Fruit fly (Drosophila melanogaster) whole organism, embryonic: ENCODE measurements around the gene phol.
A peak's percentile ranks its signal among the peaks of the same experiment; 100 is the strongest.

ENCODE experiments used
- Abd-B ChIP-seq: fragments of 200-800 bp; sonication (Bioruptor generic); optimal IDR thresholded peaks from 2 replicates; lab custom pipeline; 2018; ENCODE audit warnings: missing biosample characterization, mild to moderate bottlenecking, missing genetic modification characterization, moderate library complexity
- Atf6 ChIP-seq: fragments of 200-800 bp; sonication (Bioruptor generic); IDR thresholded peaks from 2 replicates; pipeline ENCODE4 v1.3.6; 2022; ENCODE audit warnings: missing biosample characterization, missing genetic modification characterization
- Bdp1 ChIP-seq: fragments of 200-800 bp; sonication (Bioruptor generic); optimal IDR thresholded peaks from 3 replicates; lab custom pipeline; 2016; ENCODE audit warnings: missing biosample characterization, missing genetic modification characterization
- CG10209 ChIP-seq: fragments of 200-800 bp; sonication (Bioruptor generic); optimal IDR thresholded peaks from 3 replicates; lab custom pipeline; 2017; ENCODE audit warnings: missing biosample characterization, mild to moderate bottlenecking, missing genetic modification characterization, missing genetic modification reagents
- CG10274 ChIP-seq: fragments of 200-800 bp; sonication (Bioruptor generic); optimal IDR thresholded peaks from 3 replicates; lab custom pipeline; 2017; ENCODE audit warnings: missing biosample characterization, mild to moderate bottlenecking, missing genetic modification characterization
- CG10565 ChIP-seq: fragments of 200-800 bp; sonication (Bioruptor generic); optimal IDR thresholded peaks from 3 replicates; lab custom pipeline; 2016; ENCODE audit warnings: missing biosample characterization, mild to moderate bottlenecking, missing genetic modification characterization
- CG10654 ChIP-seq: fragments of 200-800 bp; sonication (Bioruptor generic); optimal IDR thresholded peaks from 2 replicates; lab custom pipeline; 2016; ENCODE audit warnings: missing biosample characterization, missing genetic modification characterization
- CG11085 ChIP-seq: fragments of 200-800 bp; sonication (Bioruptor generic); IDR thresholded peaks from 2 replicates; pipeline ENCODE4 v1.3.6; 2022; ENCODE audit warnings: missing biosample characterization, missing genetic modification characterization
- CG11398 ChIP-seq: fragments of 200-800 bp; sonication (Bioruptor generic); optimal IDR thresholded peaks from 2 replicates; lab custom pipeline; 2016; ENCODE audit warnings: missing biosample characterization, missing genetic modification characterization
- CG11560 ChIP-seq: fragments of 200-800 bp; sonication (Bioruptor generic); IDR thresholded peaks from 3 replicates; pipeline ENCODE4 v1.3.6; 2022; ENCODE audit warnings: missing biosample characterization, missing genetic modification characterization
- CG12236 ChIP-seq: fragments of 200-800 bp; sonication (Bioruptor generic); optimal IDR thresholded peaks from 2 replicates; lab custom pipeline; 2016; ENCODE audit warnings: missing biosample characterization, missing genetic modification characterization
- CG13424 ChIP-seq: fragments of 200-800 bp; sonication (Bioruptor generic); optimal IDR thresholded peaks from 2 replicates; lab custom pipeline; 2019; ENCODE audit warnings: missing biosample characterization, mild to moderate bottlenecking, missing genetic modification characterization, moderate library complexity
- CG15011 ChIP-seq: fragments of 200-800 bp; sonication (Bioruptor generic); optimal IDR thresholded peaks from 3 replicates; lab custom pipeline; 2018; ENCODE audit warnings: missing biosample characterization, mild to moderate bottlenecking, missing genetic modification characterization
- CG15073 ChIP-seq: fragments of 200-800 bp; sonication (Bioruptor generic); optimal IDR thresholded peaks from 2 replicates; lab custom pipeline; 2016; ENCODE audit warnings: missing biosample characterization, missing genetic modification characterization
- CG16779 ChIP-seq: fragments of 200-800 bp; sonication (Bioruptor generic); IDR thresholded peaks from 2 replicates; pipeline ENCODE4 v1.3.6; 2022; ENCODE audit warnings: missing biosample characterization, missing genetic modification characterization
- CG17802 ChIP-seq: fragments of 200-800 bp; sonication (Bioruptor generic); optimal IDR thresholded peaks from 2 replicates; lab custom pipeline; 2018; ENCODE audit warnings: missing biosample characterization, mild to moderate bottlenecking, missing genetic modification characterization, moderate library complexity
- CG18476 ChIP-seq: fragments of 200-800 bp; sonication (Bioruptor generic); optimal IDR thresholded peaks from 2 replicates; lab custom pipeline; 2016; ENCODE audit warnings: missing biosample characterization, mild to moderate bottlenecking, missing genetic modification characterization
- CG32772 ChIP-seq: fragments of 200-800 bp; sonication (Bioruptor generic); IDR thresholded peaks from 2 replicates; pipeline ENCODE4 v1.3.6; 2022; ENCODE audit warnings: missing biosample characterization, missing genetic modification characterization
- CG3407 ChIP-seq: fragments of 200-800 bp; sonication (Bioruptor generic); optimal IDR thresholded peaks from 2 replicates; lab custom pipeline; 2018; ENCODE audit warnings: missing biosample characterization, mild to moderate bottlenecking, missing genetic modification characterization
- CG3838 ChIP-seq: fragments of 200-800 bp; sonication (Bioruptor generic); optimal IDR thresholded peaks from 3 replicates; lab custom pipeline; 2016; ENCODE audit warnings: missing biosample characterization, missing genetic modification characterization
- CG4730 ChIP-seq: fragments of 200-800 bp; sonication (Bioruptor generic); IDR thresholded peaks from 2 replicates; pipeline ENCODE4 v1.3.6; 2022; ENCODE audit warnings: missing biosample characterization, missing genetic modification characterization
- Dad ChIP-seq: fragments of 200-800 bp; sonication (Bioruptor generic); optimal IDR thresholded peaks from 3 replicates; lab custom pipeline; 2016; ENCODE audit warnings: missing biosample characterization, missing genetic modification characterization
- Fer1 ChIP-seq: fragments of 200-800 bp; sonication (Bioruptor generic); optimal IDR thresholded peaks from 2 replicates; lab custom pipeline; 2017; ENCODE audit warnings: missing biosample characterization, mild to moderate bottlenecking, missing genetic modification characterization
- Fer3 ChIP-seq: fragments of 200-800 bp; sonication (Bioruptor generic); optimal IDR thresholded peaks from 2 replicates; lab custom pipeline; 2018; ENCODE audit warnings: missing biosample characterization, mild to moderate bottlenecking, missing genetic modification characterization, moderate library complexity
- HLH3B ChIP-seq: fragments of 200-800 bp; sonication (Bioruptor generic); IDR thresholded peaks from 2 replicates; pipeline ENCODE4 v1.3.6; 2022; ENCODE audit warnings: missing biosample characterization, missing genetic modification characterization
- Nf-YA ChIP-seq: fragments of 200-800 bp; sonication (Bioruptor generic); IDR thresholded peaks from 2 replicates; pipeline ENCODE4 v1.3.6; 2022; ENCODE audit warnings: missing biosample characterization, missing genetic modification characterization
- Ptx1 ChIP-seq: fragments of 200-800 bp; sonication (Bioruptor generic); IDR thresholded peaks from 2 replicates; pipeline ENCODE4 v1.3.6; 2022; ENCODE audit warnings: missing biosample characterization, missing genetic modification characterization
- Side ChIP-seq: fragments of 200-800 bp; sonication (Bioruptor generic); optimal IDR thresholded peaks from 2 replicates; lab custom pipeline; 2016; ENCODE audit warnings: missing biosample characterization, missing genetic modification characterization
- Sin3A ChIP-seq: fragments of >200 bp; optimal IDR thresholded peaks from 2 replicates; lab custom pipeline; 2018
- Spps ChIP-seq: fragments of 200-800 bp; sonication (Bioruptor generic); optimal IDR thresholded peaks from 2 replicates; lab custom pipeline; 2018; ENCODE audit warnings: missing biosample characterization, mild to moderate bottlenecking, missing genetic modification characterization
- YL-1 ChIP-seq: fragments of 200-800 bp; sonication (Bioruptor generic); optimal IDR thresholded peaks from 3 replicates; lab custom pipeline; 2017; ENCODE audit warnings: missing biosample characterization, mild to moderate bottlenecking, missing genetic modification characterization
- amos ChIP-seq: fragments of 200-800 bp; sonication (Bioruptor generic); IDR thresholded peaks from 2 replicates; pipeline ENCODE4 v1.3.6; 2022; ENCODE audit warnings: missing biosample characterization, missing genetic modification characterization; ENCODE audit not compliant: partially characterized antibody
- ash1 ChIP-seq: fragments of 200-800 bp; sonication (Bioruptor generic); optimal IDR thresholded peaks from 2 replicates; lab custom pipeline; 2018; ENCODE audit warnings: missing biosample characterization, mild to moderate bottlenecking, missing genetic modification characterization
- chinmo ChIP-seq: fragments of 200-800 bp; sonication (Bioruptor generic); IDR thresholded peaks from 4 replicates; pipeline ENCODE4 v1.3.6; 2022; ENCODE audit warnings: missing biosample characterization, missing genetic modification characterization; ENCODE audit not compliant: partially characterized antibody
- croc ChIP-seq: fragments of 200-800 bp; sonication (Bioruptor generic); conservative IDR thresholded peaks from 3 replicates; pipeline ENCODE4 v1.3.6; 2022; ENCODE audit warnings: missing biosample characterization, missing genetic modification characterization
- crp ChIP-seq, 2 experiments: fragments of 200-800 bp; sonication (Bioruptor generic); optimal IDR thresholded peaks; 2 replicates in 1 of 2; 3 replicates in 1 of 2; lab custom pipeline; 2017; ENCODE audit warnings: missing biosample characterization in 2 of 2, missing genetic modification characterization in 2 of 2, mild to moderate bottlenecking in 1 of 2, moderate library complexity in 1 of 2
- cwo ChIP-seq: fragments of 200-800 bp; sonication (Bioruptor generic); optimal IDR thresholded peaks from 3 replicates; lab custom pipeline; 2017; ENCODE audit warnings: missing biosample characterization, missing genetic modification characterization, mild to moderate bottlenecking, moderate library complexity, missing genetic modification reagents
- fd102C ChIP-seq: fragments of 200-800 bp; sonication (Bioruptor generic); optimal IDR thresholded peaks from 2 replicates; lab custom pipeline; 2018; ENCODE audit warnings: missing biosample characterization, mild to moderate bottlenecking, missing genetic modification characterization, moderate library complexity
- gce ChIP-seq: fragments of 200-800 bp; sonication (Bioruptor generic); IDR thresholded peaks from 3 replicates; pipeline ENCODE4 v1.3.6; 2022; ENCODE audit warnings: missing biosample characterization, missing genetic modification characterization
- gcm ChIP-seq: fragments of 200-800 bp; sonication (Bioruptor generic); optimal IDR thresholded peaks from 2 replicates; lab custom pipeline; 2019; ENCODE audit warnings: missing biosample characterization, mild to moderate bottlenecking, missing genetic modification characterization, moderate library complexity
- hb ChIP-seq: fragments of 200-800 bp; sonication (Bioruptor generic); IDR thresholded peaks from 3 replicates; pipeline ENCODE4 v1.3.6; 2022; ENCODE audit warnings: missing biosample characterization, missing genetic modification characterization; ENCODE audit not compliant: partially characterized antibody
- kni ChIP-seq: fragments of 200-800 bp; sonication (Bioruptor generic); optimal IDR thresholded peaks from 3 replicates; lab custom pipeline; 2017; ENCODE audit warnings: mild to moderate bottlenecking, missing biosample characterization, missing genetic modification reagents, missing genetic modification characterization
- lov ChIP-seq, 2 experiments: fragments of 200-800 bp in 1 of 2; fragments of >200 bp in 1 of 2; sonication (Bioruptor generic) in 1 of 2; IDR thresholded peaks in 1 of 2; optimal IDR thresholded peaks in 1 of 2; 2 replicates in 1 of 2; 3 replicates in 1 of 2; pipeline versions ENCODE4 v1.3.6 to Lab custom; 2017 to 2022; ENCODE audit warnings: missing biosample characterization in 1 of 2, missing genetic modification characterization in 1 of 2
- luna ChIP-seq: fragments of 200-800 bp; sonication (Bioruptor generic); optimal IDR thresholded peaks from 2 replicates; lab custom pipeline; 2016; ENCODE audit warnings: missing biosample characterization, missing genetic modification characterization
- pros ChIP-seq: fragments of 200-800 bp; sonication (Bioruptor generic); optimal IDR thresholded peaks from 3 replicates; lab custom pipeline; 2019; ENCODE audit warnings: missing biosample characterization, mild to moderate bottlenecking, missing genetic modification characterization, moderate library complexity
- sna ChIP-seq: fragments of 200-800 bp; sonication (Bioruptor generic); IDR thresholded peaks from 2 replicates; pipeline ENCODE4 v1.3.6; 2022; ENCODE audit warnings: missing biosample characterization, missing genetic modification characterization; ENCODE audit not compliant: partially characterized antibody
- tll ChIP-seq, 2 experiments: fragments of 200-800 bp in 1 of 2; fragments of >200 bp in 1 of 2; sonication (Bioruptor generic) in 1 of 2; optimal IDR thresholded peaks; 2 replicates each; lab custom pipeline; 2017 to 2019; ENCODE audit warnings: missing biosample characterization in 2 of 2, missing genetic modification characterization in 2 of 2, mild to moderate bottlenecking in 1 of 2, moderate library complexity in 1 of 2
- trh ChIP-seq: fragments of 200-800 bp; sonication (Bioruptor generic); optimal IDR thresholded peaks from 2 replicates; lab custom pipeline; 2016; ENCODE audit warnings: missing biosample characterization, missing genetic modification characterization
- tup ChIP-seq: fragments of 200-800 bp; sonication (Bioruptor generic); optimal IDR thresholded peaks from 2 replicates; lab custom pipeline; 2016; ENCODE audit warnings: missing biosample characterization, mild to moderate bottlenecking, missing genetic modification characterization, moderate library complexity

phol gene

dm6 chr3L:9457619-9458092 lies 1.6 kb upstream of the phol start, which contains the start of gene CG3437 (continued):
- TF ChIP-seq tup (GFP tag; lab: Kevin White, UChicago): peak; percentile 97
- peak; percentile 98 for TF ChIP-seq croc (GFP tag; lab: Robert Waterston, UW)
- TF ChIP-seq luna (GFP tag; lab: Kevin White, UChicago): peak; percentile 90
- TF ChIP-seq CG10274 (GFP tag; lab: Kevin White, UChicago): peak; percentile 93
- peak; percentile 99 for TF ChIP-seq Side (GFP tag; lab: Kevin White, UChicago)
- peak in 1 of 2 experiments; percentile 84 for TF ChIP-seq tll (GFP tag; optimal IDR thresholded peaks at IDR 0.05; lab: Kevin White, UChicago)
- TF ChIP-seq CG15011: peak; percentile 98
- TF ChIP-seq Sin3A (lab: Kevin White, UChicago): peak; percentile 49
- TF ChIP-seq Bdp1 (GFP tag; lab: Kevin White, UChicago): peak; percentile 94
- peak; percentile 97 for TF ChIP-seq CG11398 (GFP tag; lab: Kevin White, UChicago)
- peak; percentile 99 for TF ChIP-seq Fer3 (tag; lab: Kevin White, UChicago)
- peak; percentile 97 for TF ChIP-seq CG12236
- peak; percentile 44; the same call in 1 of the 2 replicates for TF ChIP-seq amos (GFP tag; lab: Robert Waterston, UW)
- no peak for TF ChIP-seq lov (optimal IDR thresholded peaks at IDR 0.05; lab: Kevin White, UChicago)
- TF ChIP-seq lov (GFP tag; IDR thresholded peaks at IDR 0.05; lab: Robert Waterston, UW): peak; percentile 100
- peak; percentile 96 for TF ChIP-seq ash1 (GFP tag; lab: Kevin White, UChicago)
- TF ChIP-seq CG11560 (tag; lab: Robert Waterston, UW): peak; percentile 94
- TF ChIP-seq pros (GFP tag; lab: Kevin White, UChicago): peak; percentile 76
- peak; percentile 99 for TF ChIP-seq CG11085
- peak; percentile 96 for TF ChIP-seq CG3838 (GFP tag; lab: Kevin White, UChicago)
- peak; percentile 98 for TF ChIP-seq YL-1 (GFP tag; lab: Kevin White, UChicago)
- TF ChIP-seq CG3407 (GFP tag; lab: Kevin White, UChicago): peak; percentile 97
- peak; percentile 98 for TF ChIP-seq Nf-YA (GFP tag; lab: Robert Waterston, UW)
- TF ChIP-seq CG15073 (GFP tag; lab: Kevin White, UChicago): peak; percentile 89
- peak; percentile 97 for TF ChIP-seq cwo
- TF ChIP-seq trh: peak; percentile 93
- no peak for TF ChIP-seq hb
- peak; percentile 98 for TF ChIP-seq CG10654 (GFP tag; lab: Kevin White, UChicago)
- TF ChIP-seq Dad (GFP tag; lab: Kevin White, UChicago): peak; percentile 99
- peak; percentile 99 for TF ChIP-seq Atf6 (GFP tag; lab: Robert Waterston, UW)
- TF ChIP-seq Ptx1 (GFP tag; lab: Robert Waterston, UW): peak; percentile 100
- TF ChIP-seq Fer1 (GFP tag; lab: Kevin White, UChicago): peak; percentile 99
- TF ChIP-seq CG10565: peak; percentile 92
- TF ChIP-seq CG18476 (GFP tag; lab: Kevin White, UChicago): peak; percentile 98
- TF ChIP-seq CG32772: peak; percentile 100
- TF ChIP-seq kni (GFP tag; lab: Kevin White, UChicago): peak; percentile 97
- TF ChIP-seq CG10209 (GFP tag; lab: Kevin White, UChicago): peak; percentile 99
- TF ChIP-seq fd102C: peak; percentile 82
- TF ChIP-seq gce (GFP tag; lab: Robert Waterston, UW): peak; percentile 99
- peak; percentile 99 for TF ChIP-seq HLH3B
- TF ChIP-seq CG13424 (tag; lab: Kevin White, UChicago): peak; percentile 99
- peak; percentile 99 for TF ChIP-seq Abd-B (GFP tag; lab: Kevin White, UChicago)
- peak; percentile 99 for TF ChIP-seq CG4730 (GFP tag; lab: Robert Waterston, UW)
- TF ChIP-seq gcm (GFP tag; lab: Kevin White, UChicago): peak; percentile 97
- peak; percentile 93 for TF ChIP-seq CG17802 (tag; lab: Kevin White, UChicago)
- no peak; the same call in 1 of the 2 replicates for TF ChIP-seq sna (GFP tag; lab: Robert Waterston, UW)
- peak; percentile 46 to 92 for TF ChIP-seq crp (GFP tag; optimal IDR thresholded peaks at IDR 0.05; lab: Kevin White, UChicago)
- TF ChIP-seq CG16779 (GFP tag; lab: Robert Waterston, UW): peak; percentile 99
- 0 out of 4 replicates have a peak, but pooled peaks have one; percentile 57 for TF ChIP-seq chinmo (GFP tag; lab: Robert Waterston, UW)
- TF ChIP-seq Spps: peak; percentile 96
